Fruit fly (Drosophila melanogaster) whole organism, prepupa: Measurements from ENCODE around the gene Crys.

Experiments used
- Blimp-1 ChIP-seq: fragments of 200-800 bp; sonication (Bioruptor generic); optimal IDR thresholded peaks from 3 replicates; lab custom pipeline; 2017; ENCODE audit warnings: missing biosample characterization, missing genetic modification characterization, mild to moderate bottlenecking, moderate library complexity, missing genetic modification reagents
- CG11294 ChIP-seq: fragments of 200-800 bp; sonication (Bioruptor generic); IDR thresholded peaks from 2 replicates; pipeline ENCODE4 v1.3.6; 2022; ENCODE audit warnings: missing biosample characterization, missing genetic modification characterization
- CG11762 ChIP-seq: fragments of 200-800 bp; sonication (Bioruptor generic); optimal IDR thresholded peaks from 3 replicates; lab custom pipeline; 2016; ENCODE audit warnings: missing biosample characterization, missing genetic modification characterization; ENCODE audit not compliant: insufficient read depth
- CG11902 ChIP-seq: fragments of 200-800 bp; sonication (Bioruptor generic); optimal IDR thresholded peaks from 3 replicates; lab custom pipeline; 2016; ENCODE audit warnings: missing biosample characterization, missing genetic modification characterization
- CG15336 ChIP-seq: fragments of 200-800 bp; sonication (Bioruptor generic); IDR thresholded peaks from 2 replicates; pipeline ENCODE4 v1.3.6; 2022; ENCODE audit warnings: missing biosample characterization, missing genetic modification characterization
- CG3032 ChIP-seq: fragments of 200-800 bp; optimal IDR thresholded peaks from 2 replicates; lab custom pipeline; 2019; ENCODE audit warnings: missing biosample characterization, mild to moderate bottlenecking, missing genetic modification characterization, moderate library complexity
- CG31627 ChIP-seq: fragments of 200-800 bp; sonication (Bioruptor generic); optimal IDR thresholded peaks from 3 replicates; lab custom pipeline; 2016; ENCODE audit warnings: missing biosample characterization, missing genetic modification characterization
- CG34406 ChIP-seq: fragments of 200-800 bp; sonication (Bioruptor generic); optimal IDR thresholded peaks from 3 replicates; lab custom pipeline; 2016; ENCODE audit warnings: missing biosample characterization, missing genetic modification characterization
- CG4318 ChIP-seq: fragments of 200-800 bp; sonication (Bioruptor generic); optimal IDR thresholded peaks from 3 replicates; lab custom pipeline; 2017; ENCODE audit warnings: missing biosample characterization, mild to moderate bottlenecking, missing genetic modification characterization
- CG6163 ChIP-seq: fragments of 200-800 bp; sonication (Bioruptor generic); IDR thresholded peaks from 3 replicates; pipeline ENCODE4 v1.3.6; 2022; ENCODE audit warnings: missing biosample characterization, missing genetic modification characterization
- CG6792 ChIP-seq: fragments of 200-800 bp; sonication (Bioruptor generic); optimal IDR thresholded peaks from 3 replicates; lab custom pipeline; 2016; ENCODE audit warnings: missing biosample characterization, missing genetic modification characterization
- CG6808 ChIP-seq: fragments of 200-800 bp; sonication (Bioruptor generic); optimal IDR thresholded peaks from 3 replicates; lab custom pipeline; 2017; ENCODE audit warnings: missing biosample characterization, missing genetic modification characterization, mild to moderate bottlenecking, moderate library complexity, missing genetic modification reagents
- CG6854 ChIP-seq: fragments of 200-800 bp; sonication (Bioruptor generic); optimal IDR thresholded peaks from 2 replicates; lab custom pipeline; 2017; ENCODE audit warnings: missing biosample characterization, mild to moderate bottlenecking, missing genetic modification characterization
- CG9139 ChIP-seq: fragments of 200-800 bp; sonication (Bioruptor generic); optimal IDR thresholded peaks from 3 replicates; lab custom pipeline; 2017; ENCODE audit warnings: missing biosample characterization, mild to moderate bottlenecking, missing genetic modification characterization
- Eip75B ChIP-seq: fragments of 200-800 bp; sonication (Bioruptor generic); optimal IDR thresholded peaks from 3 replicates; lab custom pipeline; 2016; ENCODE audit warnings: missing biosample characterization, missing genetic modification characterization
- Eip78C ChIP-seq: fragments of 200-800 bp; sonication (Bioruptor generic); peaks from one replicate; lab custom pipeline; 2016; ENCODE audit warnings: missing biosample characterization, missing genetic modification characterization
- Ets96B ChIP-seq: fragments of 200-800 bp; optimal IDR thresholded peaks from 2 replicates; lab custom pipeline; 2019; ENCODE audit warnings: missing biosample characterization, mild to moderate bottlenecking, missing genetic modification characterization, moderate library complexity
- Gug ChIP-seq: fragments of 200-800 bp; sonication (Bioruptor generic); IDR thresholded peaks from 2 replicates; pipeline ENCODE4 v1.3.6; 2022; ENCODE audit warnings: missing biosample characterization, missing genetic modification characterization
- Hr39 ChIP-seq: fragments of 200-800 bp; sonication (Bioruptor generic); optimal IDR thresholded peaks from 2 replicates; lab custom pipeline; 2016; ENCODE audit warnings: missing biosample characterization, missing genetic modification characterization
- Hr4 ChIP-seq: fragments of 200-800 bp; sonication (Bioruptor generic); optimal IDR thresholded peaks from 3 replicates; lab custom pipeline; 2016; ENCODE audit warnings: missing biosample characterization, missing genetic modification characterization
- Lpt ChIP-seq: fragments of 200-800 bp; sonication (Bioruptor generic); optimal IDR thresholded peaks from 3 replicates; lab custom pipeline; 2016; ENCODE audit warnings: missing biosample characterization, missing genetic modification characterization
- Met ChIP-seq: fragments of 200-800 bp; sonication (Bioruptor generic); optimal IDR thresholded peaks from 3 replicates; lab custom pipeline; 2016; ENCODE audit warnings: missing biosample characterization, missing genetic modification characterization
- OdsH ChIP-seq: fragments of 200-800 bp; sonication (Bioruptor generic); optimal IDR thresholded peaks from 3 replicates; lab custom pipeline; 2016; ENCODE audit warnings: missing biosample characterization, missing genetic modification characterization
- Smox ChIP-seq: fragments of 200-800 bp; sonication (Bioruptor generic); optimal IDR thresholded peaks from 3 replicates; lab custom pipeline; 2016; ENCODE audit warnings: missing biosample characterization, missing genetic modification characterization
- Sox14 ChIP-seq: fragments of 200-800 bp; sonication (Bioruptor generic); optimal IDR thresholded peaks from 3 replicates; lab custom pipeline; 2016; ENCODE audit warnings: missing biosample characterization, missing genetic modification characterization
- Sox15 ChIP-seq: fragments of 200-800 bp; sonication (Bioruptor generic); optimal IDR thresholded peaks from 3 replicates; lab custom pipeline; 2016; ENCODE audit warnings: missing biosample characterization, missing genetic modification characterization
- achi ChIP-seq: fragments of 200-800 bp; sonication (Bioruptor generic); optimal IDR thresholded peaks from 3 replicates; lab custom pipeline; 2016; ENCODE audit warnings: missing biosample characterization, missing genetic modification characterization
- dsx ChIP-seq: fragments of 200-800 bp; optimal IDR thresholded peaks from 3 replicates; lab custom pipeline; 2019; ENCODE audit warnings: missing biosample characterization, mild to moderate bottlenecking, missing genetic modification characterization, moderate library complexity; ENCODE audit not compliant: poor library complexity, severe bottlenecking
- eg ChIP-seq: fragments of 200-800 bp; sonication (Bioruptor generic); IDR thresholded peaks from 3 replicates; pipeline ENCODE4 v1.3.6; 2022; ENCODE audit warnings: missing biosample characterization, missing genetic modification characterization
- esn ChIP-seq: fragments of 200-800 bp; sonication (Bioruptor generic); optimal IDR thresholded peaks from 2 replicates; lab custom pipeline; 2016; ENCODE audit warnings: missing biosample characterization, mild to moderate bottlenecking, missing genetic modification characterization, moderate library complexity
- pdm3 ChIP-seq: fragments of 200-800 bp; sonication (Bioruptor generic); optimal IDR thresholded peaks from 3 replicates; lab custom pipeline; 2016; ENCODE audit warnings: missing biosample characterization, missing genetic modification characterization
- salr ChIP-seq, 2 experiments: fragments of 200-800 bp; sonication (Bioruptor generic); optimal IDR thresholded peaks; 3 replicates each; lab custom pipeline; 2016 to 2018; ENCODE audit warnings: missing biosample characterization in 2 of 2, missing genetic modification characterization in 2 of 2, mild to moderate bottlenecking in 1 of 2
- ss ChIP-seq, 2 experiments: fragments of 200-800 bp; sonication (Bioruptor generic); optimal IDR thresholded peaks; 2 replicates in 1 of 2; 3 replicates in 1 of 2; lab custom pipeline; 2017 to 2018; ENCODE audit warnings: mild to moderate bottlenecking in 2 of 2, missing biosample characterization in 2 of 2, missing genetic modification characterization in 2 of 2, moderate library complexity in 1 of 2
- svp ChIP-seq: fragments of 200-800 bp; sonication (Bioruptor generic); peaks from one replicate; lab custom pipeline; 2016; ENCODE audit warnings: missing biosample characterization, missing genetic modification characterization
- vri ChIP-seq: fragments of 200-800 bp; sonication (Bioruptor generic); optimal IDR thresholded peaks from 3 replicates; lab custom pipeline; 2016; ENCODE audit warnings: missing biosample characterization, mild to moderate bottlenecking, missing genetic modification characterization

The Crys gene

DNA sequence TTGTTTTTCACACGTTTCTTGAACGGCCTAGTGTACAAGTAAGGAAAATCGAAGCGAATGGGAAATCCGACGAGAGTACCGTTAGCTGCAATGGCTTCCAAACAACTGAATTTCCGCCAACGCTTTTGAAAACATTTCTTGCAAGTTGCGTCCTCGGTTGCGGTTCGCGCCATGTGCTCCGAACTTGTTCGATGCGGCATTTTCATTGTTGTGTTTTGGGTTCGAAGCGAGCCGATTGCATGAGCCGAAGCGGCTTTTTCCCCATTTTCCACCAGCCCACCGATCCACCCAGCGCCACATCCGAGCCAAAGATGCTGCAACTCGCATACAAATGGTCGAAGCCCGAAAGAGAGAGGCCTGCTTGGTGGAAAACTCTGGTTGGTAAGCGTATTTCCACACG, 15.5 kb upstream of the Crys start, which contains the start of gene Pde1c:
Gene Pde1c, minus strand, starts transcription at position 109 of the 400 bp plus-strand sequence.
- TF ChIP-seq CG6163 (GFP tag; lab: Robert Waterston, UW): no peak
- no peak for TF ChIP-seq ss (GFP tag; optimal IDR thresholded peaks at IDR 0.05; lab: Kevin White, UChicago)
- no peak for TF ChIP-seq Sox14 (GFP tag; lab: Kevin White, UChicago)
- TF ChIP-seq CG11762 (GFP tag; lab: Kevin White, UChicago): no peak
- TF ChIP-seq pdm3 (GFP tag; lab: Kevin White, UChicago): no peak
- TF ChIP-seq Hr39 (GFP tag; lab: Kevin White, UChicago): no peak
- TF ChIP-seq CG11294 (GFP tag; lab: Robert Waterston, UW): no peak
- no peak for TF ChIP-seq Smox (GFP tag; lab: Kevin White, UChicago)
- no peak for TF ChIP-seq CG6854 (GFP tag; lab: Kevin White, UChicago)
- TF ChIP-seq esn (GFP tag; lab: Kevin White, UChicago): no peak
- TF ChIP-seq CG3032: no peak

dm6 chr2L:11931603-11932002, 12.3 kb upstream of the Crys start:
- TF ChIP-seq CG6854 (GFP tag; lab: Kevin White, UChicago) (no peak), vri (GFP tag; lab: Kevin White, UChicago) (no peak), Ets96B (tag; lab: Kevin White, UChicago) (no peak), CG6792 (no peak), Hr4 (GFP tag; lab: Kevin White, UChicago) (no peak), ss (GFP tag; optimal IDR thresholded peaks at IDR 0.05; lab: Kevin White, UChicago) (no peak), achi (GFP tag; lab: Kevin White, UChicago) (no peak), salr (GFP tag; optimal IDR thresholded peaks at IDR 0.05; lab: Kevin White, UChicago) (no peak), CG15336 (GFP tag; lab: Robert Waterston, UW) (no peak), Sox15 (no peak), CG11902 (GFP tag; lab: Kevin White, UChicago) (no peak), Smox (GFP tag; lab: Kevin White, UChicago) (no peak), Met (GFP tag; lab: Kevin White, UChicago) (no peak), OdsH (GFP tag; lab: Kevin White, UChicago) (no peak)

DNA sequence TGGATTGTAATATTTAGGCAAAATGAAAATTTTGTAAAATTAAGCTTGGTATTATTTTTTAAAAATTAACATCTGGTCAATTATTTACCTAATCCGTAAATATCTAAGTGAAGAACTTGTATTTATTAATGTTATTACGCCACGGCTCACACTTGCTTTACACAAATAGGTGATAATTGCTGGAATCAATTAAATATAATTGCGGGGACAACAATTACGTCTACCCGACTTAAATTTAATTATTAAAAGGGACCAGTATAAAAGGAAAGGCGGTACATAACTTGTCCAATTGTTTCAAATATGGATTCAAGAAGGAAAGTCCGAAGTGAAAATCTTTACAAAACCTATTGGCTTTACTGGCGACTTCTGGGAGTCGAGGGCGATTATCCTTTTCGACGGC, 9.7 kb upstream of the Crys start, which contains the start of gene Or33a:
Gene Or33a, plus strand, starts transcription at position 301 of the 400 bp plus-strand sequence.
- no peak for TF ChIP-seq OdsH (GFP tag; lab: Kevin White, UChicago)
- peak; percentile 12 for TF ChIP-seq svp (GFP tag; lab: Kevin White, UChicago)

dm6 chr2L:11935881-11936280, 8.0 kb upstream of the Crys start, which contains the start of gene Or33b:
Or33b (plus strand) TSS chr2L:11936181.
- TF ChIP-seq Eip78C (no peak), Gug (GFP tag; lab: Robert Waterston, UW) (no peak), Smox (GFP tag; lab: Kevin White, UChicago) (no peak), Lpt (GFP tag; lab: Kevin White, UChicago) (no peak), Sox14 (GFP tag; lab: Kevin White, UChicago) (no peak), CG6808 (GFP tag; lab: Kevin White, UChicago) (no peak), CG11902 (GFP tag; lab: Kevin White, UChicago) (no peak), CG34406 (GFP tag; lab: Kevin White, UChicago) (no peak), Ets96B (tag; lab: Kevin White, UChicago) (no peak), CG4318 (GFP tag; lab: Kevin White, UChicago) (no peak), CG11294 (GFP tag; lab: Robert Waterston, UW) (no peak), Blimp-1 (GFP tag; lab: Kevin White, UChicago) (no peak), CG31627 (GFP tag; lab: Kevin White, UChicago) (no peak), Eip75B (GFP tag; lab: Kevin White, UChicago) (no peak), dsx (GFP tag; lab: Kevin White, UChicago) (no peak), CG15336 (GFP tag; lab: Robert Waterston, UW) (no peak), eg (GFP tag; lab: Robert Waterston, UW) (no peak), CG9139 (no peak)
- TF ChIP-seq, all 60 proteins: peak for 0
